Fruit fly (Drosophila melanogaster) whole organism, adult: ENCODE measurements around the gene Ids.

Experiments used
- CG11617 ChIP-seq: fragments of 200-800 bp; sonication (Bioruptor generic); optimal IDR thresholded peaks from 2 replicates; lab custom pipeline; 2017; ENCODE audit warnings: mild to moderate bottlenecking, missing biosample characterization, missing genetic modification reagents, missing genetic modification characterization
- CG12768 ChIP-seq: fragments of 200-800 bp; sonication (Bioruptor generic); optimal IDR thresholded peaks from 2 replicates; lab custom pipeline; 2017; ENCODE audit warnings: missing biosample characterization, missing genetic modification characterization, mild to moderate bottlenecking, moderate library complexity, missing genetic modification reagents
- CG1620 ChIP-seq: fragments of 200-800 bp; sonication (Bioruptor generic); optimal IDR thresholded peaks from 2 replicates; lab custom pipeline; 2016; ENCODE audit warnings: missing biosample characterization, missing genetic modification characterization
- CG5204 ChIP-seq: fragments of 200-800 bp; sonication (Bioruptor generic); optimal IDR thresholded peaks from 2 replicates; lab custom pipeline; 2016; ENCODE audit warnings: missing biosample characterization, missing genetic modification characterization
- kay ChIP-seq: fragments of 200-800 bp; sonication (Bioruptor generic); peaks from one replicate; lab custom pipeline; 2016; ENCODE audit warnings: missing biosample characterization, missing genetic modification characterization, borderline replicate concordance
- ovo ChIP-seq: fragments of 200-800 bp; sonication (Bioruptor generic); optimal IDR thresholded peaks from 2 replicates; lab custom pipeline; 2016; ENCODE audit warnings: missing biosample characterization, missing genetic modification characterization

- TF ChIP-seq CG1620 (no peak), CG12768 (no peak), CG11617 (GFP tag; lab: Kevin White, UChicago) (no peak), kay (GFP tag; lab: Kevin White, UChicago) (no peak), CG5204 (no peak), ovo (GFP tag; lab: Kevin White, UChicago) (no peak)
These were observed 27.3 kb upstream of the Ids start for dm6 chr3L:3350572-3351343.
